Worm (Caenorhabditis elegans) whole organism, L2 larva: ENCODE measurements around the gene sru-16.

ENCODE experiments used
- ama-1 ChIP-seq: fragments of 150-350 bp; optimal IDR thresholded peaks from 2 replicates; lab custom pipeline; 2018; ENCODE audit warnings: inconsistent platforms
- fos-1 ChIP-seq: fragments of 150-350 bp; optimal IDR thresholded peaks from 2 replicates; lab custom pipeline; 2014; ENCODE audit warnings: missing biosample characterization, missing genetic modification characterization
- lsy-2 ChIP-seq, 2 experiments: fragments of 150-350 bp in 1 of 2; sonication (generic microtip) in 1 of 2; optimal IDR thresholded peaks; 2 replicates each; lab custom pipeline; 2014 to 2017; ENCODE audit warnings: missing biosample characterization in 2 of 2, missing genetic modification characterization in 2 of 2
- mbf-1 ChIP-seq: sonication (generic microtip); optimal IDR thresholded peaks from 2 replicates; lab custom pipeline; 2017; ENCODE audit warnings: missing biosample characterization, missing genetic modification characterization
- mdl-1 ChIP-seq, 2 experiments: fragments of 150-350 bp in 1 of 2; sonication (generic microtip) in 1 of 2; optimal IDR thresholded peaks; 2 replicates each; lab custom pipeline; 2017; ENCODE audit warnings: missing biosample characterization in 2 of 2, missing genetic modification characterization in 2 of 2
- nhr-25 ChIP-seq: fragments of 150-350 bp; sonication (generic microtip); optimal IDR thresholded peaks from 3 replicates; lab custom pipeline; 2014; ENCODE audit warnings: missing biosample characterization, missing genetic modification characterization
- sem-4 ChIP-seq: fragments of 150-350 bp; optimal IDR thresholded peaks from 2 replicates; lab custom pipeline; 2014; ENCODE audit warnings: missing biosample characterization, missing genetic modification reagents, missing genetic modification characterization
- snpc-4 ChIP-seq: fragments of 150-350 bp; optimal IDR thresholded peaks from 2 replicates; lab custom pipeline; 2014; ENCODE audit warnings: missing biosample characterization, missing genetic modification characterization
- unc-39 ChIP-seq: fragments of 150-350 bp; optimal IDR thresholded peaks from 2 replicates; lab custom pipeline; 2014; ENCODE audit warnings: missing biosample characterization, missing genetic modification characterization
- unc-62 ChIP-seq: fragments of 150-350 bp; optimal IDR thresholded peaks from 2 replicates; lab custom pipeline; 2014; ENCODE audit warnings: missing biosample characterization, missing genetic modification reagents, missing genetic modification characterization
- ztf-11 ChIP-seq: sonication (generic microtip); optimal IDR thresholded peaks from 2 replicates; lab custom pipeline; 2017; ENCODE audit warnings: missing biosample characterization, missing genetic modification characterization
- ztf-4 ChIP-seq: fragments of 150-350 bp; optimal IDR thresholded peaks from 2 replicates; lab custom pipeline; 2014; ENCODE audit warnings: missing biosample characterization, missing genetic modification characterization

DNA sequence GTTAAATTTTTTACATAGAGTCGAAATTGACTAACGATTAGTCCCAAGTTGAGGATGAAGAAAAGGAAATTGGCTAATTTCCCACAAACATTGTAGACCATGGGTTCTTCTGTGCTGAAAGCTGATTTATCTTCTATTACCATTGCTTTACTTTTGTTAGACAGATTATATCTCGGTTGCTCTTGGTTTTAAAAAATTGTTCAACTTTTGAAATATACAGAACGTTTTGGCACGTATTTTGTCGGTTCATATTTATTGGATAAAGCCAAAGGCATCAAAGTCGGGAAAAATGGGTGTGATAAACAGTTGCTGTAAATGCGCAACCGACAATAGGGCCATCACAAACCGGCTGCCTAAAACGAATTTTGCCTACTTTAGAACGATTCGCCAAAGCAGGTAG is 12.6 kb downstream of the sru-16 start, which contains the start of gene tsp-5:
- no peak for TF ChIP-seq unc-39 (tag; lab: Kevin White, UChicago)
- TF ChIP-seq unc-62 (GFP tag; lab: Kevin White, UChicago) = no peak
- no peak for TF ChIP-seq lsy-2 (tag; optimal IDR thresholded peaks at IDR 0.05; lab: Kevin White, UChicago)
- TF ChIP-seq ztf-4 = no peak
- TF ChIP-seq nhr-25 (tag; lab: Kevin White, UChicago) = no peak
- TF ChIP-seq snpc-4 = no peak
- TF ChIP-seq fos-1 (tag; lab: Kevin White, UChicago) = no peak
- TF ChIP-seq mbf-1 (tag; lab: Kevin White, UChicago) = no peak
- TF ChIP-seq sem-4 (tag; lab: Kevin White, UChicago) = no peak
- TF ChIP-seq ztf-11 (tag; lab: Kevin White, UChicago) = no peak
- no peak for TF ChIP-seq mdl-1 (tag; optimal IDR thresholded peaks at IDR 0.05; lab: Kevin White, UChicago)
- no peak for TF ChIP-seq ama-1 (lab: Kevin White, UChicago)
